Fruit fly (Drosophila melanogaster): ENCODE measurements around the gene CG13014.

Gene CG13014

DNA sequence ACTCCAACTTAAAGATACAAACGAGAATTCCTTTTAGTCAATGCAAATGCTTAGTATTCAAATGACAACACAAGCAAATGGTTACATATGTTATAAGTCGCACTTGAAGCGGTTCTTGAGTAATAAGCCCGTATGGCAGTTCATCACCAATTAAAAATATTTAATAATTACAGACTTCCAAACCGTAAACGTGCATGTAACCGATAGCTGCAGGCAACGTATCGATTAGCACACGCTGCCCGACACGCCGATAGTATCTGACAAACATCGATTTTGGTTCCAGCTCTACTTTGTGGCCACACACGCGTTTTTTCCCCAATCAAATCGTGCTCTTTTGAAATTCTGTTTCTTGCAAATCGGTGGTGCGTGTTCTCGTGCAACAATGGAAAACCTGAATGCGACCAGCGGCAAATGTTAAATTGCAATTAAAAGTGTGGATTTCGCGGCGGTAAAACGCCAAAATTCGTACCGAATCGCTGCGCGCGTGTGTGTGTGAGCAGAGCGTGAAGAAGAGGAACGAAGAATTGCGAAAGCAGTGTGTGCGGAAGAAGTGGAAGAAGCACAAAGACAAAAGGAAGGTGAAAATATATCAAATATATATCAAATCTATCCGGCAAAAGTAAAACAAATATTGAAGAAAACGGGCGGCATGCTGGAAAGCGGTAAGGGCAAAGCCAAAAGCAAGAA is 11.4 kb downstream of the CG13014 start, which contains the start of the genes CG9784 and Nup153 (continued):
- TF ChIP-seq CG10267 (tag; optimal IDR thresholded peaks at IDR 0.05) = no peak
- no peak for TF ChIP-seq klu (GFP tag; IDR thresholded peaks at IDR 0.05)
- TF ChIP-seq CG2889 (GFP tag; IDR thresholded peaks at IDR 0.05) = no peak
- TF ChIP-seq CG13123 (GFP tag; optimal IDR thresholded peaks at IDR 0.05) = no peak
- no peak for TF ChIP-seq CG10959 (GFP tag; IDR thresholded peaks at IDR 0.05)
- TF ChIP-seq CG12071 (GFP tag; optimal IDR thresholded peaks at IDR 0.05) = no peak
- TF ChIP-seq ci (GFP tag; IDR thresholded peaks at IDR 0.05) = 0 out of 3 replicates have a peak, but pooled peaks have one; percentile 8
- no peak for TF ChIP-seq CG6765 (GFP tag; optimal IDR thresholded peaks at IDR 0.05)
- TF ChIP-seq CG13287 (GFP tag; IDR thresholded peaks at IDR 0.05; ENCODE audit: partially characterized antibody) = peak; percentile 91
- TF ChIP-seq MTF-1 (GFP tag; optimal IDR thresholded peaks at IDR 0.05; ENCODE audit: borderline replicate concordance) = no peak
- no peak for TF ChIP-seq CG4730 (GFP tag; IDR thresholded peaks at IDR 0.05)
- TF ChIP-seq sd (tag; optimal IDR thresholded peaks at IDR 0.05) = no peak
- no peak for TF ChIP-seq disco-r (GFP tag; optimal IDR thresholded peaks at IDR 0.05)
- no peak for TF ChIP-seq CG2199 (GFP tag; IDR thresholded peaks at IDR 0.05)
- no peak for TF ChIP-seq eyg (GFP tag; optimal IDR thresholded peaks at IDR 0.05)
- peak; percentile 88 for TF ChIP-seq CG34224 (GFP tag; IDR thresholded peaks at IDR 0.05; ENCODE audit: partially characterized antibody)
- no peak for TF ChIP-seq az2 (GFP tag; optimal IDR thresholded peaks at IDR 0.05)
- TF ChIP-seq D19B (GFP tag; optimal IDR thresholded peaks at IDR 0.05) = no peak
- peak; percentile 52; the same call in 1 of the 2 replicates for TF ChIP-seq CG6272 (GFP tag; IDR thresholded peaks at IDR 0.05)
- TF ChIP-seq zf30C (GFP tag; optimal IDR thresholded peaks at IDR 0.05) = no peak
- TF ChIP-seq Sox100B (GFP tag; optimal IDR thresholded peaks at IDR 0.05) = no peak
- TF ChIP-seq phol (tag; optimal IDR thresholded peaks at IDR 0.05) = no peak
- TF ChIP-seq knrl (GFP tag; IDR thresholded peaks at IDR 0.05; ENCODE audit: partially characterized antibody) = peak; percentile 96
- TF ChIP-seq so (GFP tag; IDR thresholded peaks at IDR 0.05) = no peak
- TF ChIP-seq stc (GFP tag; IDR thresholded peaks at IDR 0.05) = no peak
- TF ChIP-seq lbe (GFP tag; optimal IDR thresholded peaks at IDR 0.05) = no peak
- TF ChIP-seq CG8089 (GFP tag; optimal IDR thresholded peaks at IDR 0.05) = no peak
- no peak for TF ChIP-seq emc (GFP tag; optimal IDR thresholded peaks at IDR 0.05)
- peak; percentile 89 for TF ChIP-seq Doc3 (GFP tag; IDR thresholded peaks at IDR 0.05; ENCODE audit: partially characterized antibody)
- TF ChIP-seq CG5180 (GFP tag; optimal IDR thresholded peaks at IDR 0.05) = no peak
- TF ChIP-seq bbx (GFP tag; IDR thresholded peaks at IDR 0.05; ENCODE audit: partially characterized antibody) = peak; percentile 97
- TF ChIP-seq unc-4 (GFP tag; IDR thresholded peaks at IDR 0.05; ENCODE audit: partially characterized antibody) = peak; percentile 84
- no peak for TF ChIP-seq NK7.1 (GFP tag; optimal IDR thresholded peaks at IDR 0.05)
- no peak for TF ChIP-seq ssp (GFP tag; IDR thresholded peaks at IDR 0.05)
- no peak for TF ChIP-seq prd (optimal IDR thresholded peaks at IDR 0.05)
- TF ChIP-seq prd (GFP tag; IDR thresholded peaks at IDR 0.05) = 0 out of 3 replicates have a peak, but pooled peaks have one; percentile 5
- no peak for TF ChIP-seq B-H2 (GFP tag; optimal IDR thresholded peaks at IDR 0.05)
- no peak for TF ChIP-seq CG14710 (tag; optimal IDR thresholded peaks at IDR 0.05)
- no peak for TF ChIP-seq Camta (GFP tag; optimal IDR thresholded peaks at IDR 0.05)
- TF ChIP-seq pnt (GFP tag; optimal IDR thresholded peaks at IDR 0.05) = no peak
- TF ChIP-seq CG33557 (GFP tag; optimal IDR thresholded peaks at IDR 0.05) = no peak
- TF ChIP-seq repo (GFP tag; optimal IDR thresholded peaks at IDR 0.05) = no peak
- no peak for TF ChIP-seq CG17359 (tag; optimal IDR thresholded peaks at IDR 0.05)
- no peak for TF ChIP-seq sim (GFP tag; IDR thresholded peaks at IDR 0.05)
- TF ChIP-seq inv (GFP tag; IDR thresholded peaks at IDR 0.05; ENCODE audit: partially characterized antibody) = peak; percentile 96
- TF ChIP-seq ro (GFP tag; IDR thresholded peaks at IDR 0.05) = no peak
- no peak for TF ChIP-seq br (optimal IDR thresholded peaks at IDR 0.05)
- TF ChIP-seq CG15601 (tag; optimal IDR thresholded peaks at IDR 0.05) = no peak
- no peak for TF ChIP-seq Atf3 (GFP tag; optimal IDR thresholded peaks at IDR 0.05)
- no peak for TF ChIP-seq hkb (optimal IDR thresholded peaks at IDR 0.05)
- TF ChIP-seq hkb (GFP tag; IDR thresholded peaks at IDR 0.05) = no peak

Measured in whole organism, embryonic.